Worm (Caenorhabditis elegans) whole organism, mixed stage, embryonic: ENCODE measurements around the gene sax-2.

Source experiments
- bed-3 ChIP-seq: fragments of 200-800 bp; sonication (Bioruptor generic); optimal IDR thresholded peaks from 3 replicates; lab custom pipeline; 2018; ENCODE audit warnings: mild to moderate bottlenecking, missing genetic modification characterization, moderate library complexity, missing compliant biosample characterization
- ceh-83 ChIP-seq: fragments of 200-800 bp; sonication (Bioruptor generic); optimal IDR thresholded peaks from 2 replicates; lab custom pipeline; 2018; ENCODE audit warnings: mild to moderate bottlenecking, missing genetic modification characterization, missing compliant biosample characterization
- ces-1 ChIP-seq: fragments of 150-350 bp; optimal IDR thresholded peaks from 2 replicates; lab custom pipeline; 2014; ENCODE audit warnings: missing biosample characterization, missing genetic modification reagents, missing genetic modification characterization
- cnd-1 ChIP-seq: fragments of 200-800 bp; sonication (Bioruptor generic); optimal IDR thresholded peaks from 2 replicates; lab custom pipeline; 2018; ENCODE audit warnings: mild to moderate bottlenecking, missing genetic modification characterization, missing compliant biosample characterization
- drap-1 ChIP-seq: fragments of 200-800 bp; sonication (Bioruptor generic); optimal IDR thresholded peaks from 3 replicates; lab custom pipeline; 2018; ENCODE audit warnings: mild to moderate bottlenecking, missing genetic modification characterization, missing compliant biosample characterization
- elt-1 ChIP-seq: sonication (generic microtip); optimal IDR thresholded peaks from 2 replicates; lab custom pipeline; 2017; ENCODE audit warnings: missing genetic modification characterization, mild to moderate bottlenecking, missing compliant biosample characterization, antibody characterized with exemption, moderate library complexity, borderline replicate concordance; ENCODE audit not compliant: insufficient read depth
- elt-3 ChIP-seq: fragments of 150-350 bp; optimal IDR thresholded peaks from 2 replicates; lab custom pipeline; 2014; ENCODE audit warnings: missing biosample characterization, missing genetic modification characterization
- flh-1 ChIP-seq: fragments of 200-800 bp; sonication (Bioruptor generic); optimal IDR thresholded peaks from 2 replicates; lab custom pipeline; 2018; ENCODE audit warnings: mild to moderate bottlenecking, missing genetic modification characterization, moderate library complexity, missing compliant biosample characterization
- ham-2 ChIP-seq: fragments of 200-800 bp; sonication (Bioruptor generic); optimal IDR thresholded peaks from 2 replicates; lab custom pipeline; 2018; ENCODE audit warnings: mild to moderate bottlenecking, missing genetic modification characterization, missing compliant biosample characterization
- hlh-1 ChIP-seq: fragments of 150-350 bp; optimal IDR thresholded peaks from 2 replicates; lab custom pipeline; 2014; ENCODE audit warnings: missing biosample characterization, missing genetic modification reagents, missing genetic modification characterization
- lin-32 ChIP-seq: fragments of 200-800 bp; sonication (Bioruptor generic); optimal IDR thresholded peaks from 2 replicates; lab custom pipeline; 2018; ENCODE audit warnings: mild to moderate bottlenecking, missing genetic modification characterization, missing compliant biosample characterization
- lsy-2 ChIP-seq: fragments of 150-350 bp; optimal IDR thresholded peaks from 2 replicates; lab custom pipeline; 2014; ENCODE audit warnings: missing biosample characterization, missing genetic modification characterization
- mab-5 ChIP-seq: fragments of 150-350 bp; optimal IDR thresholded peaks from 2 replicates; lab custom pipeline; 2014; ENCODE audit warnings: missing biosample characterization, missing genetic modification characterization
- mep-1 ChIP-seq: fragments of 150-350 bp; optimal IDR thresholded peaks from 2 replicates; lab custom pipeline; 2017; ENCODE audit warnings: missing biosample characterization, missing genetic modification reagents, missing genetic modification characterization, inconsistent platforms
- nhr-2 ChIP-seq: fragments of 150-350 bp; optimal IDR thresholded peaks from 2 replicates; lab custom pipeline; 2014; ENCODE audit warnings: missing biosample characterization, missing genetic modification characterization
- nhr-237 ChIP-seq: fragments of 150-350 bp; optimal IDR thresholded peaks from 2 replicates; lab custom pipeline; 2014; ENCODE audit warnings: missing biosample characterization, missing genetic modification characterization
- nhr-28 ChIP-seq: fragments of 150-350 bp; optimal IDR thresholded peaks from 2 replicates; lab custom pipeline; 2014; ENCODE audit warnings: missing biosample characterization, missing genetic modification characterization
- nhr-76 ChIP-seq: sonication (generic microtip); optimal IDR thresholded peaks from 2 replicates; lab custom pipeline; 2017; ENCODE audit warnings: missing biosample characterization, missing genetic modification characterization
- pha-4 ChIP-seq: fragments of 150-350 bp; optimal IDR thresholded peaks from 2 replicates; lab custom pipeline; 2018; ENCODE audit warnings: missing biosample characterization, missing genetic modification reagents, missing genetic modification characterization
- sem-2 ChIP-seq: fragments of 200-800 bp; sonication (Bioruptor generic); optimal IDR thresholded peaks from 2 replicates; lab custom pipeline; 2018; ENCODE audit warnings: mild to moderate bottlenecking, missing genetic modification characterization, missing compliant biosample characterization
- sptf-1 ChIP-seq: sonication (generic microtip); optimal IDR thresholded peaks from 2 replicates; lab custom pipeline; 2017; ENCODE audit warnings: mild to moderate bottlenecking, missing genetic modification characterization, moderate library complexity, missing compliant biosample characterization
- tbx-8 ChIP-seq: fragments of 200-800 bp; sonication (Bioruptor generic); optimal IDR thresholded peaks from 2 replicates; lab custom pipeline; 2018; ENCODE audit warnings: mild to moderate bottlenecking, missing genetic modification characterization, moderate library complexity, missing compliant biosample characterization
- unc-120 ChIP-seq: sonication (generic microtip); optimal IDR thresholded peaks from 2 replicates; lab custom pipeline; 2017; ENCODE audit warnings: missing genetic modification characterization, missing compliant biosample characterization; ENCODE audit not compliant: poor library complexity, severe bottlenecking
- unc-39 ChIP-seq: fragments of 150-350 bp; optimal IDR thresholded peaks from 2 replicates; lab custom pipeline; 2014; ENCODE audit warnings: missing biosample characterization, missing genetic modification characterization
- unc-62 ChIP-seq: fragments of 150-350 bp; optimal IDR thresholded peaks from 2 replicates; lab custom pipeline; 2014; ENCODE audit warnings: missing biosample characterization, missing genetic modification reagents, missing genetic modification characterization
- ztf-11 ChIP-seq: fragments of 150-350 bp; optimal IDR thresholded peaks from 2 replicates; lab custom pipeline; 2014; ENCODE audit warnings: missing biosample characterization, missing genetic modification characterization

The sax-2 gene

DNA sequence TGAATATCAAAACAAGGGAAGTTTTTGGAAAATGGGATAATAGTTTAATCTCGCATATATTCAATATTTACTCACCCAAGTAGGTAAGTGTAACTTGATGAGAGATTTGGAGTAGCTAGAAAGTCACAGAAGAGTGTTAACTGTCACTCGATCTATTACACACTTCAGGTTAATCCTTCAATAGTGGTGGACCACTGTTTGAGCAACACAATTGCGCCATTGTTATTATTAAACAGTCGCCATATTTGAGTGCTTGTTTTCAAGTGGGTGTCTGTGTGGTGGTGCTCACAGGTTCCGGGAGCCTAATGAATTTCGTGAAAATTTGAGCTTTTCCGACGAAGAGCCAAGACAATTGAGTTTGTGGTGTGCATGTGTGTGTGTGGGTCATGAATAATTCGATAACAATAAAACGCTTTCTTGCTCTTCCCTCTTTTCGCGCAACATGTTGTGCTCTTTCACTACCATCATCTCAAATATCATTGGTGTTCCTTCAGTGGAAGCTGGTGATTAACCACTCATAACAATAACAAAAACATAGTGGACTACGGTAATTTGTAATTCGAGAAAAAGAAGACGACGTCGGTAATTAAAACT, 29.5 kb downstream of the sax-2 start:
- TF ChIP-seq ces-1 (GFP tag; lab: Kevin White, UChicago) (peak; percentile 89), nhr-2 (tag; lab: Kevin White, UChicago) (peak; percentile 52), nhr-76 (tag; lab: Kevin White, UChicago) (no peak)

DNA sequence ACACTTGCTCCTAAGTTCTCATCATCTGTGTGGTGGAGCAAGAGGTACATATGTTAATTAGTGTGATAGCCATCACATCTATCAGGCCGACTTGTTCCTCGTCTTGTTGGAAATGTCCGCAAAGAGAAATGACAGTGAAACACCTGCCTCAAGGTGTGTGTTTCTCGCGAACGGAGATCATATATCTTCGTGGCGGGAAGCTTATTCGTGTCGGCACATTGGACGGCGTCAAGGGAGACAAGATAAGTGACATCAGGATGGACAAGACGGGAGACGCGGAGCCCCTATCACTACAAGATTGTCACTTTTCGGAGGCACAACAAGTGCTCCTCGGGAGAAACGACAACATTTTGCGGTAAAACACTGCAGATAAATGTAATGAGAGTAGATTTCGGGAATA, 30.3 kb downstream of the sax-2 start:
- TF ChIP-seq nhr-237 (tag; lab: Kevin White, UChicago) (no peak), drap-1 (GFP tag; lab: Kevin White, UChicago) (no peak), unc-62 (GFP tag; lab: Kevin White, UChicago) (peak; percentile 80), nhr-28 (tag; lab: Kevin White, UChicago) (no peak), hlh-1 (tag; lab: Kevin White, UChicago) (peak; percentile 66), ztf-11 (no peak), unc-120 (tag; lab: Kevin White, UChicago) (peak; percentile 20), tbx-8 (no peak)

DNA sequence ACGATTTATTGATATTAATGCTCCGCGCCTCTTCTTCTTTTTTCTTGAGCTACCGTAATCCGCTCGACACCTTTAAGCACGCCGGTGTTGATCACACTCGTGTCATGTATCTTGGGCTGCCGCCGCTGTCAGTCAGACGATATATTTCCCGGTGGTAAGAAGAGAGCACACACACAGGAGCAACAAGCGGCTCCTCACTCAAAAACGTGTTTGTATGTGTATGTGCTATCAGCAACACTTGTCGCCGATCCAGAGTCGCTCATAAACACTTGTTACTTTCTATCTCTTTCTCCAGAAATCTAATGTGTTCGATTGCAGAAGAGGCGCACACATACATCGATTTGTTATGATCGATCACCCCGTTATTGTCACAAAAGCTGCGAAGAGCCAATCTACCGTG, 31.1 kb downstream of the sax-2 start:
- TF ChIP-seq pha-4 = no peak
- no peak for TF ChIP-seq lsy-2 (tag; lab: Kevin White, UChicago)
- TF ChIP-seq hlh-1 (tag; lab: Kevin White, UChicago) = peak; percentile 66
- TF ChIP-seq cnd-1 (tag; lab: Kevin White, UChicago) = no peak
- peak; percentile 49 for TF ChIP-seq unc-62 (GFP tag; lab: Kevin White, UChicago)
- no peak for TF ChIP-seq nhr-2 (tag; lab: Kevin White, UChicago)
- TF ChIP-seq nhr-237 (tag; lab: Kevin White, UChicago) = no peak
- no peak for TF ChIP-seq drap-1 (GFP tag; lab: Kevin White, UChicago)
- TF ChIP-seq ztf-11 = no peak
- no peak for TF ChIP-seq flh-1 (GFP tag; lab: Kevin White, UChicago)

DNA sequence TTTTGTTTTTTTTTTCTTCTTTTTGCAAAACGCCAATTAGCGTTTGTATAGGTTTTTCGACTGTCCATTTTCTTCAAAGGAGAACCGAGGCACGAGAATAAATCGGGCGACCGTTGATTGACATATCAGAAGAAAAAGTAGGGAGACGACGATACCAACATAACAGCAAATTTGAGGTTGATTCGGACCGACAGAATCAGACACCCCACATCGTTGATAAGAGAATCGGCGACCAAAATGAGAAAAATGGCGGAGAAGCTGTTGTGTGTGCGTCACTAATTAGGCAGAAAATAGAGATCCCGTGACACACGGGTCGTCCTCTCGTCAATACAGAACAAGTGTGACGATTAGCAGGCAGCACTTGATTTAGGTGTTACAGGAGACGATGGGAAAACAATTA, 32.4 kb downstream of the sax-2 start:
- no peak for TF ChIP-seq mep-1 (tag; lab: Kevin White, UChicago)
- no peak for TF ChIP-seq elt-3 (tag; lab: Kevin White, UChicago)
- no peak for TF ChIP-seq pha-4
- no peak for TF ChIP-seq unc-39 (tag; lab: Kevin White, UChicago)
- no peak for TF ChIP-seq ceh-83 (GFP tag; lab: Kevin White, UChicago)
- TF ChIP-seq tbx-8 = no peak
- no peak for TF ChIP-seq nhr-237 (tag; lab: Kevin White, UChicago)
- no peak for TF ChIP-seq lin-32
- no peak for TF ChIP-seq cnd-1 (tag; lab: Kevin White, UChicago)
- TF ChIP-seq sptf-1 = no peak
- TF ChIP-seq drap-1 (GFP tag; lab: Kevin White, UChicago) = no peak
- no peak for TF ChIP-seq ham-2 (GFP tag; lab: Kevin White, UChicago)
- no peak for TF ChIP-seq nhr-28 (tag; lab: Kevin White, UChicago)
- TF ChIP-seq elt-1 = no peak
- no peak for TF ChIP-seq sem-2 (GFP tag; lab: Kevin White, UChicago)
- TF ChIP-seq lsy-2 (tag; lab: Kevin White, UChicago) = no peak
- TF ChIP-seq, all 35 proteins: peak for 0

DNA sequence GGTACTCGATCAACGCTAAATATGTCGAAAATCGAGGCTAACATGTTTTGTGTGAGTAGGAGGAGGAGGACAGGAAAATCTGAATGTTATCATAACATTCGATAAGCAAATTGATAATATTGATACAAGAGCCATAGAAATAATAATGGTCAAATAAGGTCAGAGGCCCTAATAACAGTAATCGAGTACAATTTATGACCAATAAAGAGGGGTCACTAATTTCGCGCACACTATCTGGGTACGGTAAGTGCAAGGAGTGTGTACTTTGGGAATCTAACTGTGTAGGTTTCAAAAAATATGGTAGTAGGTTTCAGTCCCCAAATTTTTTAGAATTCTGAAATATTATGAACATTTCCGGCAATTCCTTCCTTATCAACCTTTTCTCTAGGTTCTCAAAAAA, 34.0 kb downstream of the sax-2 start:
- peak; percentile 49 for TF ChIP-seq ces-1 (GFP tag; lab: Kevin White, UChicago)
- TF ChIP-seq nhr-2 (tag; lab: Kevin White, UChicago) = peak; percentile 52
- TF ChIP-seq flh-1 (GFP tag; lab: Kevin White, UChicago) = no peak

DNA sequence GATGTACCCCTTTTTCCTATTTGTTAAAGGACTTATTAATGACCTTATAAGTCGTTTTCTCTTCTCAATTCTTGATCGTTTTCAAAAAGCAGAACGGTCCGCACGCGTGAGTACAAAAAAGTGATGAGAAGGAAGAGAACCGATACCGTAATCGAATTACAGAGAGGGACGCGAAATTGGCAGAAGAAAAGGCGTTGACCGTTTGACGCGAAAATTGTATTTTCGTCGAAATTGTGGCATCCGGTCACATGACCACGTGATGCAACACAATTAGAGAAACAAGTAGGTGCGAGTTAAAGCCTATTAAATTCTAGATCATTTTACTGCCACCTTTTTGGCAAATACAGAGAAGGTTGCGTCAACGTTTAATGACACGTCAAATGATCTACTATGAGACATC, 34.7 kb downstream of the sax-2 start:
- TF ChIP-seq ham-2 (GFP tag; lab: Kevin White, UChicago) (no peak), sem-2 (GFP tag; lab: Kevin White, UChicago) (no peak), nhr-237 (tag; lab: Kevin White, UChicago) (no peak), ceh-83 (GFP tag; lab: Kevin White, UChicago) (no peak), nhr-2 (tag; lab: Kevin White, UChicago) (no peak), bed-3 (GFP tag; lab: Kevin White, UChicago) (no peak), unc-39 (tag; lab: Kevin White, UChicago) (no peak), mab-5 (tag; lab: Kevin White, UChicago) (no peak)
- TF ChIP-seq, all 35 proteins: peak for 0
